Fruit fly (Drosophila melanogaster): ENCODE measurements around the gene Hcs.

The Hcs gene

DNA sequence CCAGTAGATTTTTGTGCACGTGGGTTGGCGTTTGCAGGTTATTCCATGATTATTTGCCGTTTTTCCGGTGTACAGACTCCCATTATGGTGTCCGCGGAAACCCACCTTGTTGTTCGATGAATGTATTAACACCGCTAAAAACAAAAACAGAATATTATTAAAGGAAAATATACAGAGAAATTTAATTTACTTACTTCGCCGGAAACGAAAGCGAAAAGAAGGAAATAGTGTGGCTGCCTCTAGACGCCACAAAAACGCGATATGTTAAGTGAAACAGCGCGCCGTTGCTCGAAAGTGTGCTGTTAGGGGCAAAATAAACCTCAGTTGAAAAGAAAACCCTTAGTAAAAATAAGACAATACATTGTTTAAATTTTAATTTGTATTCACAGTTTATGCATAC lies 7.8 kb upstream of the Hcs start, which contains the start of gene RpL35A (continued):
- TF ChIP-seq Elba2 (GFP tag; optimal IDR thresholded peaks at IDR 0.05) = no peak
- TF ChIP-seq bigmax (GFP tag; optimal IDR thresholded peaks at IDR 0.05) = peak; percentile 75
- peak; percentile 63 for TF ChIP-seq lilli (GFP tag; optimal IDR thresholded peaks at IDR 0.05)
- no peak for TF ChIP-seq nau (GFP tag; optimal IDR thresholded peaks at IDR 0.05)
- TF ChIP-seq lov (optimal IDR thresholded peaks at IDR 0.05) = no peak
- peak; percentile 84 for TF ChIP-seq lov (GFP tag; IDR thresholded peaks at IDR 0.05)
- peak; percentile 54 for TF ChIP-seq crc (GFP tag; optimal IDR thresholded peaks at IDR 0.05)
- TF ChIP-seq CG16815 (GFP tag; optimal IDR thresholded peaks at IDR 0.05) = no peak
- TF ChIP-seq ci (GFP tag; IDR thresholded peaks at IDR 0.05) = peak; percentile 94
- no peak for TF ChIP-seq Hmx (GFP tag; optimal IDR thresholded peaks at IDR 0.05)
- peak in 1 of 2 experiments; percentile 73 for TF ChIP-seq Eip74EF (GFP tag; optimal IDR thresholded peaks at IDR 0.05)
- TF ChIP-seq Lhr (GFP tag; optimal IDR thresholded peaks at IDR 0.05) = peak; percentile 62
- TF ChIP-seq Mes4 (GFP tag; optimal IDR thresholded peaks at IDR 0.05) = peak; percentile 85
- TF ChIP-seq Ets97D (GFP tag; optimal IDR thresholded peaks at IDR 0.05) = peak; percentile 99
- peak; percentile 92 for TF ChIP-seq lab (GFP tag; optimal IDR thresholded peaks at IDR 0.05)
- no peak for TF ChIP-seq ken (GFP tag; IDR thresholded peaks at IDR 0.05)
- TF ChIP-seq tin (GFP tag; optimal IDR thresholded peaks at IDR 0.05) = peak; percentile 9
- no peak for TF ChIP-seq al (GFP tag; IDR thresholded peaks at IDR 0.05)
- TF ChIP-seq sc (optimal IDR thresholded peaks at IDR 0.05) = no peak
- peak; percentile 31 for TF ChIP-seq sc (GFP tag; optimal IDR thresholded peaks at IDR 0.05)
- TF ChIP-seq CG4820 (GFP tag; optimal IDR thresholded peaks at IDR 0.05) = no peak
- peak; percentile 34 for TF ChIP-seq BEAF-32 (GFP tag; optimal IDR thresholded peaks at IDR 0.05)
- peak; percentile 90 for TF ChIP-seq Hmr (GFP tag; optimal IDR thresholded peaks at IDR 0.05)
- TF ChIP-seq CG3726 (GFP tag; IDR thresholded peaks at IDR 0.05) = no peak
- TF ChIP-seq Dfd (GFP tag; optimal IDR thresholded peaks at IDR 0.05) = no peak
- no peak for TF ChIP-seq CG15479 (GFP tag; optimal IDR thresholded peaks at IDR 0.05)
- peak; percentile 61 for TF ChIP-seq phol (tag; optimal IDR thresholded peaks at IDR 0.05)
- TF ChIP-seq Adf1 (GFP tag; IDR thresholded peaks at IDR 0.05) = no peak
- peak; percentile 80 for TF ChIP-seq Fer3 (tag; optimal IDR thresholded peaks at IDR 0.05)
- peak; percentile 68 for TF ChIP-seq Fer2 (tag; optimal IDR thresholded peaks at IDR 0.05)
- peak; percentile 43 for TF ChIP-seq grn (GFP tag; optimal IDR thresholded peaks at IDR 0.05)
- TF ChIP-seq Dip2 (GFP tag; IDR thresholded peaks at IDR 0.05) = no peak
- peak; percentile 66 for TF ChIP-seq Sox100B (GFP tag; optimal IDR thresholded peaks at IDR 0.05)
- peak; percentile 71 for TF ChIP-seq ash1 (GFP tag; optimal IDR thresholded peaks at IDR 0.05)
- peak; percentile 92 for TF ChIP-seq caup (GFP tag; optimal IDR thresholded peaks at IDR 0.05; ENCODE audit: severe bottlenecking)
- TF ChIP-seq CG13123 (GFP tag; optimal IDR thresholded peaks at IDR 0.05) = no peak
- TF ChIP-seq eve (GFP tag; optimal IDR thresholded peaks at IDR 0.05) = no peak
- no peak for TF ChIP-seq CG7372 (GFP tag; IDR thresholded peaks at IDR 0.05)
- peak; percentile 36 for TF ChIP-seq az2 (GFP tag; optimal IDR thresholded peaks at IDR 0.05)
- TF ChIP-seq CG7963 (GFP tag; IDR thresholded peaks at IDR 0.05; ENCODE audit: partially characterized antibody) = no peak
- TF ChIP-seq gro (GFP tag; optimal IDR thresholded peaks at IDR 0.05) = peak; percentile 76
- TF ChIP-seq wor (GFP tag; IDR thresholded peaks at IDR 0.05) = no peak

DNA sequence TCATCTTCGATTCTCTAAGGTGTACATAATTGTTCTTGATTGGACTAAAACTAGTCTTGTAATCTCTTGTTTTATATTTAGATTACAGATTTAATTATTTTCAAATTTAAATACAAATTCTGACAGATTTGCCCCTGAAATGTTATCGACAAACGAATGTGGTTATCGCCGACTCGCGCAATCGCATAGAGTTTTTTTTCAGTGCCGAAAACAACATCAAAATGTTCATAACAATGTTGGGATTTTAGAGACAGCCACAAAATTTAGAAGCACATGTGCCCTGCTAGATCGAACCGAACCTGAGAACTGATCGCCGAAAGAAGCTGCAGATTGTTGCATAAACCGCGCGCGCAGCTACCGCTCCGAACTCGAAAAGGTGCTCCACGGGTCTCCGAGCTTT lies 7.1 kb upstream of the Hcs start, which contains the start of gene POLDIP2:
TSS of gene POLDIP2 (plus strand) at position 160 of the 400 bp plus-strand sequence.
- TF ChIP-seq CG34422 (GFP tag; IDR thresholded peaks at IDR 0.05) (no peak), CG6683 (GFP tag; optimal IDR thresholded peaks at IDR 0.05) (no peak), ftz-f1 (GFP tag; optimal IDR thresholded peaks at IDR 0.05) (peak; percentile 9), CG3281 (GFP tag; optimal IDR thresholded peaks at IDR 0.05) (no peak), ci (GFP tag; IDR thresholded peaks at IDR 0.05) (0 out of 3 replicates have a peak, but pooled peaks have one; percentile 36), D19A (tag; optimal IDR thresholded peaks at IDR 0.05) (peak; percentile 32), Hr3 (GFP tag; optimal IDR thresholded peaks at IDR 0.05) (no peak), Rfx (GFP tag; IDR thresholded peaks at IDR 0.05) (0 out of 2 replicates have a peak, but pooled peaks have one; percentile 26), Pdp1 (GFP tag; optimal IDR thresholded peaks at IDR 0.05) (peak in 1 of 2 experiments; percentile 83), zf30C (GFP tag; optimal IDR thresholded peaks at IDR 0.05) (peak; percentile 98), CG9817 (tag; optimal IDR thresholded peaks at IDR 0.05) (peak; percentile 9), pzg (GFP tag; optimal IDR thresholded peaks at IDR 0.05) (peak; percentile 34), Asciz (GFP tag; optimal IDR thresholded peaks at IDR 0.05) (no peak)

Measured in whole organism, embryonic.